Fruit fly (Drosophila melanogaster): ENCODE measurements around the gene CG31709.

CG31709 gene

DNA sequence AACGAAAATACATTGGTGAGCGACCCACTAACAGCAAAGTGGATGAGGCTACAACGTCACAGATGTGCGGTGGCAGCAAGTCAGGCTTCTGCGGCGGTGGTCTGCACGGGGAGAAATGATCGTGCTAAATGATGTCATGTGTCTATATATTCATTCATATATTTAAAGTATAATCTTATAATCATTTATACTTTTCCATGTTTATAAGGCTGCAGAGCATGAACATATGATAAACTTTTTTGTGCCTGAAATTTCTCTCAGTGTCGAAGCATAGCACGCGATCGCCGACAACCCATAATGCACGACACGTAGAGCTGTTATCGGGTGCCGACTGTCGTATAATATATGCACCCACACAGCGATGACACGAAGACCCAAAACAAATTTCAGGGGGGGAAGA is 19.0 kb upstream of the CG31709 start (continued):
- TF ChIP-seq Dll (GFP tag; IDR thresholded peaks at IDR 0.05; ENCODE audit: partially characterized antibody): no peak

DNA sequence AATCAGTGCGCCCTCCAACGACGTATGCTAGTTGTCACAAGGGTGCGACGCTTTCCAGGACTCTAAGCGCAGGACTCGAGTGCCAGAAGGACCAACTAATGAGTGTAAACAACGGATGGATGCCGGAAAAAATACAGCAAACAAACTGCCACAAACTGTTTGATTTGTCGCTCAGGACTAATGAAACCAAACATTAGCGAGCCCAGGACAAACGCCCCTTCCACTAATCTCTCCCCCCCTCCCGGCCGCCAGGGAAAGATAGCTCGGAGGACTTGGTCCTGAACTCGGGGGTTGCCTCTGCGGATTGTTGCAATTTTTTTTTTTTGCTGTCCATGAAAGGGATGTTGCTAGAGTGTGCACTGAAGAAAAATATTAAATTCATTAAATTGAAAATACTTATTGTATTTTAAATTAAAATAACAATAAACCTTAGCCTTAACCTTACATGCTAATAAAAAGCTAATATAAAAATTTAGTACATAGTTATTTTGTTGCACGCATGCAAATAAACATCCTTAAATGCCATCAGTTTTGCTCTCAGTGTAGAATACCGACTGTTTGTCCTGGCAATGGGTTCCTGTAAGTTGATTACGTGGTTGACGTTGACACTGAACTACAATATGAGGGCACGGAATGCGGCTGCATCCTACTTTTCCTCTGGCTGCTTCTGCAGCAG is 15.3 kb upstream of the CG31709 start:
- TF ChIP-seq Eip74EF (GFP tag; optimal IDR thresholded peaks at IDR 0.05) (peak in 1 of 2 experiments; percentile 2), ssp (GFP tag; IDR thresholded peaks at IDR 0.05) (peak; percentile 33; the same call in 1 of the 2 replicates), CG10979 (tag; optimal IDR thresholded peaks at IDR 0.05) (peak; percentile 85), CG15011 (GFP tag; optimal IDR thresholded peaks at IDR 0.05) (no peak), CG7556 (GFP tag; optimal IDR thresholded peaks at IDR 0.05) (peak; percentile 42), CG8944 (GFP tag; optimal IDR thresholded peaks at IDR 0.05) (no peak), CG8089 (GFP tag; optimal IDR thresholded peaks at IDR 0.05) (no peak), CG15601 (tag; optimal IDR thresholded peaks at IDR 0.05) (peak; percentile 43), CG1233 (GFP tag; optimal IDR thresholded peaks at IDR 0.05) (no peak), mirr (GFP tag; optimal IDR thresholded peaks at IDR 0.05) (no peak), Bteb2 (GFP tag; optimal IDR thresholded peaks at IDR 0.05) (no peak), Rx (GFP tag; IDR thresholded peaks at IDR 0.05) (no peak), ind (GFP tag; optimal IDR thresholded peaks at IDR 0.05) (no peak), fd3F (GFP tag; optimal IDR thresholded peaks at IDR 0.05) (no peak), mam (GFP tag; optimal IDR thresholded peaks at IDR 0.05) (no peak), CG16813 (GFP tag; IDR thresholded peaks at IDR 0.05; ENCODE audit: partially characterized antibody) (no peak), ewg (GFP tag; optimal IDR thresholded peaks at IDR 0.05) (peak; percentile 16), Dad (GFP tag; optimal IDR thresholded peaks at IDR 0.05) (no peak), CG17186 (GFP tag; optimal IDR thresholded peaks at IDR 0.05) (no peak), CG1792 (GFP tag; optimal IDR thresholded peaks at IDR 0.05) (no peak), CG18764 (GFP tag; optimal IDR thresholded peaks at IDR 0.05) (peak; percentile 11), CG14667 (GFP tag; IDR thresholded peaks at IDR 0.05) (0 out of 2 replicates have a peak, but pooled peaks have one; percentile 13), Hr78 (GFP tag; optimal IDR thresholded peaks at IDR 0.05) (no peak), CG14860 (GFP tag; IDR thresholded peaks at IDR 0.05; ENCODE audit: partially characterized antibody) (no peak), inv (GFP tag; IDR thresholded peaks at IDR 0.05; ENCODE audit: partially characterized antibody) (no peak), Drgx (GFP tag; IDR thresholded peaks at IDR 0.05) (no peak), ken (GFP tag; IDR thresholded peaks at IDR 0.05) (peak; percentile 15; the same call in 1 of the 3 replicates), unc-4 (GFP tag; IDR thresholded peaks at IDR 0.05; ENCODE audit: partially characterized antibody) (no peak), aop (GFP tag; IDR thresholded peaks at IDR 0.05) (no peak), lilli (GFP tag; optimal IDR thresholded peaks at IDR 0.05) (no peak), tx (GFP tag; optimal IDR thresholded peaks at IDR 0.05) (no peak), Myb (GFP tag; optimal IDR thresholded peaks at IDR 0.05) (no peak), Ada2b (GFP tag; IDR thresholded peaks at IDR 0.05) (no peak), CG7963 (GFP tag; IDR thresholded peaks at IDR 0.05; ENCODE audit: partially characterized antibody) (no peak), seq (GFP tag; IDR thresholded peaks at IDR 0.05) (no peak), CG12942 (GFP tag; optimal IDR thresholded peaks at IDR 0.05) (no peak), z (GFP tag; IDR thresholded peaks at IDR 0.05) (no peak), pfk (GFP tag; optimal IDR thresholded peaks at IDR 0.05) (no peak), Ssrp (tag; optimal IDR thresholded peaks at IDR 0.05) (peak; percentile 56), Usf (GFP tag; optimal IDR thresholded peaks at IDR 0.05) (no peak), Hsf (GFP tag; optimal IDR thresholded peaks at IDR 0.05) (peak; percentile 18), tgo (GFP tag; IDR thresholded peaks at IDR 0.05) (peak; percentile 18; the same call in 1 of the 3 replicates), caup (GFP tag; optimal IDR thresholded peaks at IDR 0.05; ENCODE audit: severe bottlenecking) (no peak), br (optimal IDR thresholded peaks at IDR 0.05) (no peak), CG31224 (GFP tag; IDR thresholded peaks at IDR 0.05) (no peak), Atf6 (GFP tag; IDR thresholded peaks at IDR 0.05) (no peak), CG32767 (GFP tag; IDR thresholded peaks at IDR 0.05) (no peak)

Measured in whole organism, embryonic.